Worm (Caenorhabditis elegans) whole organism, L1 larva: ENCODE results near the gene Y6D1A.1.

Experiments used
- Y116A8C.19 ChIP-seq: sonication (generic microtip); optimal IDR thresholded peaks from 2 replicates; lab custom pipeline; 2016; ENCODE audit warnings: missing compliant biosample characterization, missing genetic modification characterization, borderline replicate concordance
- aly-2 ChIP-seq: fragments of 150-350 bp; optimal IDR thresholded peaks from 2 replicates; lab custom pipeline; 2014; ENCODE audit warnings: missing biosample characterization, missing genetic modification characterization
- blmp-1 ChIP-seq: fragments of 150-350 bp; optimal IDR thresholded peaks from 2 replicates; lab custom pipeline; 2014; ENCODE audit warnings: missing biosample characterization, missing genetic modification characterization
- dpl-1 ChIP-seq, 3 experiments: fragments of 150-350 bp in 2 of 3; sonication (generic microtip) in 1 of 3; optimal IDR thresholded peaks; 2 replicates each; lab custom pipeline; 2014 to 2017; ENCODE audit warnings: missing biosample characterization in 3 of 3, missing genetic modification characterization in 3 of 3, missing genetic modification reagents in 3 of 3
- jun-1 ChIP-seq: fragments of 150-350 bp; optimal IDR thresholded peaks from 2 replicates; lab custom pipeline; 2014; ENCODE audit warnings: missing biosample characterization, missing genetic modification reagents, missing genetic modification characterization
- lin-14 ChIP-seq: fragments of 200-800 bp; sonication (Bioruptor generic); optimal IDR thresholded peaks from 2 replicates; lab custom pipeline; 2018; ENCODE audit warnings: mild to moderate bottlenecking, missing genetic modification characterization, moderate library complexity, missing compliant biosample characterization
- lin-39 ChIP-seq: fragments of 150-350 bp; optimal IDR thresholded peaks from 2 replicates; lab custom pipeline; 2014; ENCODE audit warnings: missing biosample characterization, missing genetic modification reagents, missing genetic modification characterization
- nhr-11 ChIP-seq: fragments of 150-350 bp; optimal IDR thresholded peaks from 2 replicates; lab custom pipeline; 2014; ENCODE audit warnings: missing biosample characterization, missing genetic modification characterization
- nhr-237 ChIP-seq: fragments of 150-350 bp; optimal IDR thresholded peaks from 2 replicates; lab custom pipeline; 2014; ENCODE audit warnings: missing biosample characterization, missing genetic modification characterization
- nhr-71 ChIP-seq: sonication (generic microtip); optimal IDR thresholded peaks from 2 replicates; lab custom pipeline; 2016; ENCODE audit warnings: mild to moderate bottlenecking, missing genetic modification characterization, moderate library complexity, missing compliant biosample characterization

DNA sequence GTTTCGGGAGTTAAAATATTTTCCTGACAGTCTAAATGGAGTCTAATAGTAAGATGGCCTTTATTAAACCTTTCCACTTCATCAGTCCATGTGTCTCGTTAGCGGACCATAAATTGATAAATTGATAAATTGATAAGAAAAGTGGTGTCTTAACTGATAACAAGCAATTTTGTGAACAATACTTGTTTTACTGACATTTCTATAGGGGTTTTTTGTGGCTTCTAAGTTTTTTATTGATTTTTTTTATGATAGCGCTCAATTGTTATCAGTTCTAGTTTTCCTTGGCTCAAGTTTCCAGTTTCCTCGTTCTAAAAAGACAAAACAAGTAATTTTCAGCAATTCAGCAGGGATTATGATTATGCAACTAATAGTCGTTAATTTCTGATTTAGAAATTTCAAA is 21.0 kb downstream of the Y6D1A.1 start, which contains the start of gene F43G6.17:
- TF ChIP-seq aly-2 (no peak), lin-14 (no peak), nhr-237 (tag; lab: Kevin White, UChicago) (no peak), lin-39 (tag; lab: Kevin White, UChicago) (no peak), nhr-71 (tag; lab: Kevin White, UChicago) (no peak), jun-1 (tag; lab: Kevin White, UChicago) (no peak), blmp-1 (no peak), Y116A8C.19 (tag; lab: Kevin White, UChicago) (no peak), dpl-1 (GFP tag; optimal IDR thresholded peaks at IDR 0.05; lab: Kevin White, UChicago) (no peak), nhr-11 (tag; lab: Kevin White, UChicago) (no peak)
